Fruit fly (Drosophila melanogaster): ENCODE results near the gene Ugt49B2.

Ugt49B2 gene

DNA sequence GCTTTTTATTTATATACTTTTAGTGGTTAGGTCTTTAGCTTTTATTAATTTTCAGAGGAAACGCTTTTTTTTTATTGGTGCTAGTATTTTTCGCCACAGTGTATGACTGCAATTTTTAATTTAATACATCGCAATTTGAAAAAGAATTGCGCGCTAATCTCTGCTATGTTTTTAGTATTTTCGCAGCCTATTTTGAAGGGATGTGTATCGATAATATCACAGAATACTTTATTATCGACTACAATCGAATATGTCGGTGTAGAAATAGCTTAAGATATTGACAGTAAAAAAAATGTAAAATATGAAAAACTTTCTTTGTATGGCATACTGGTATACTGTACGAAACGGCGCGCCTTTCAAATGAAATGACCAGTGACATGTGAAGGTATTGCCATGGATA, 7.2 kb upstream of the Ugt49B2 start:
- TF ChIP-seq noc (tag; optimal IDR thresholded peaks at IDR 0.05) = no peak

DNA sequence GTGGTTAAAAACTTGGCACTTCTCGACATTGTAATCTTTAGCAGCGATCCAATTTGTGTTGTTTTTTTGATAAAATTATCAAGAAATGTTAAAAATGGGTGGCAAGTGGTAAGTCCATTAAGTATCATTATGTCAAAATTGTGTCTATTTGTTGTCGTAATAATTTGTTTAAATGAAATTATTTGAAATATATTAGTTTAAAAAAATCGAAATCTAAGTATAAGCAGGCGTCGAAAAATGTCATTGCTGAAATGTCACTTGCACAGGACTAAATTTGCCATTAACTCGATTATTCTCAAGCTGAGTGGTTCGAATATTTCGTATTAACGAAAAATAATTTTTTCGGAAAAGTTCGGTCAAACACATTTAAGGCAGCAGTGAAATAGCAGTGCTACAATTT, 3.9 kb upstream of the Ugt49B2 start, which contains the start of gene CG7907:
Gene CG7907, plus strand, starts transcription at position 301 of the 400 bp plus-strand sequence.
- no peak for TF ChIP-seq noc (tag; optimal IDR thresholded peaks at IDR 0.05)

DNA sequence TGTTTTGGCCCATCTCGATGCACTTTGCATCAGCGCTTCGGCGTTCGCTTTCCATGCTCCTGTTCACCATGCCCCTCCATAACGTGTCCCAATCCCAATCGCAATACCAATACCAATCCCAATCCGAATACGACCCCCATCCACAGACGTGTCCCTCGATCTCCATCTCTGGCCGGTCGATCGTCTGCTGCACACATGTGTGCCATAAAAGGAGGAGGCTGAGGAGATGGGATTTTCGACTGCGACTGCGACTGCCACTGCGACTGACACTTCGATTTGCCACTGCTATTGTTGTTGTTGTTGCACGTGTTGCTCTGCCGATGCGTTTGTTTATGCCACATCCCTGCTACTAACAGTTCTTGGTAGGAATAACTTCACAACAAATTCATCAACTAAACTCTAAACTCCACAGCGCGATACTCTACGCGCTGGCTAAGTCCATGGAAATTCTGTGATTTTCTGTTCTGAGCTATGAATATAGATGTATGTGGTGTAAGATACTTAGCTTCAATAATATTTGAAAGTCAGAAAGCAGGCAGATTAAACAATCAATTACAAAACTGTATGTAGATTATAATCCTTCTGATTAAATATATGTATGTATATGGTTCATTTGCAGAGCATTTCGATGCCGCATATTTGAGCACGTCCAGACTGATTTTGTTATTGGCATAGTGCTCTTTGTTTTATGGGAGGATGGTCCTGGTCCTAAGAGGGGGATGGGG, 6.4 kb downstream of the Ugt49B2 start:
- no peak for TF ChIP-seq noc (tag; optimal IDR thresholded peaks at IDR 0.05)

DNA sequence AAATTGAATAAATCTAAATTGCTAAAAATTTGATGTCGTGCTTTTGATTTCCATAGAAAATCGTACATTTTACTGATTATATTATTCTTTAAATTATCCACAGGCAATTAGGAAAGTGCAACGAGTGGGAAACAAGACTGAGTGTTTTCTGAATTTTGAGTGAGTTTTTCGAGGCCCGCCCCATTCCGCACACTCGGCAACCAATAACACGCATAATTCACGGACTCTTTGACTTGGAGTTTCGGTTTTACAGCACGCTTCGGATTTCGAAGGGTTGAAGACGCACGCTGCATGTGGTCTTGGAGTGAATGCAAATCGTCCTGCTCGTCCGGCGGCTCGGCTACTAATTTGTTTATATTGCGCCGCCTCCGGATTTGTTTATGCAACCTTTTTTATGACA, 7.3 kb downstream of the Ugt49B2 start:
- no peak for TF ChIP-seq noc (tag; optimal IDR thresholded peaks at IDR 0.05)

DNA sequence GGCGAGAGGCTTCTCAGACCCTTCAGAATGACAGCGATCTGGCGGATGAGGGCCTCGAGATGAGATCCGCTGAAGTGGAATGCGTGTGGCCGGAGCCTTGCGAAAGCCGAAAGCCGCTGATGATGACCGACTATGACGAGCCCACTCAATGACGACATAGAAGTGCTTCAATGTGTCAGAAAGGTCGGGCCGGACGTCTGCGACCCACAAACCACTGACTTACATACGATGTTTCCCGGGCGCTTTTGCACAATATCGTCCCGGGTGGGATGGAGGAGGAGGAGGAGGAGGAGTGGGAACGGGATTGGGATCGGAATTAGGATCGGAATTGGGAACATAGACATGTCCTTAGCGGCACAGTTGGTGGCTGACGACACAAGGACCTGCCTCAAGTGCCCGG, 8.6 kb downstream of the Ugt49B2 start:
- no peak for TF ChIP-seq noc (tag; optimal IDR thresholded peaks at IDR 0.05)

DNA sequence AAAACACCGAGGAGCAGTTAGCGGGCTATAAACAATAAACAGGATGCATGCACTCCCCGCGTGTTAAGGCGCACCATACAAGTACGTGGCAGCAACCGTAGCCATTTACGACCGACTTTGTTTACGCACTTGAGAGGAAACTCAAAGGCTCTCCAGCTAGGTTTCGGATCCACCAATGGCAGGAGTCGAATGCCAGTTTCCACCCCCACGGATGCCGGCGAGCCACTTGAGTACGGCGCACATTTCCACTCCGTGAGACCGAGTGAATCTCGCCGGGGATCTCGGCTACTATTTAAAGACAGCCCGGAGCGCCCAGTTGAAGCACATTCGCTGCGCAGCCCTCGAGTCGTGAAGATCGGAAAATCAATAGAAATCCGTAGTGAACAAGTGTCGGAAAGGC, 11.0 kb downstream of the Ugt49B2 start, which contains the start of gene bap:
Gene bap, plus strand, starts transcription at position 317 of the 400 bp plus-strand sequence.
- TF ChIP-seq noc (tag; optimal IDR thresholded peaks at IDR 0.05) = no peak

DNA sequence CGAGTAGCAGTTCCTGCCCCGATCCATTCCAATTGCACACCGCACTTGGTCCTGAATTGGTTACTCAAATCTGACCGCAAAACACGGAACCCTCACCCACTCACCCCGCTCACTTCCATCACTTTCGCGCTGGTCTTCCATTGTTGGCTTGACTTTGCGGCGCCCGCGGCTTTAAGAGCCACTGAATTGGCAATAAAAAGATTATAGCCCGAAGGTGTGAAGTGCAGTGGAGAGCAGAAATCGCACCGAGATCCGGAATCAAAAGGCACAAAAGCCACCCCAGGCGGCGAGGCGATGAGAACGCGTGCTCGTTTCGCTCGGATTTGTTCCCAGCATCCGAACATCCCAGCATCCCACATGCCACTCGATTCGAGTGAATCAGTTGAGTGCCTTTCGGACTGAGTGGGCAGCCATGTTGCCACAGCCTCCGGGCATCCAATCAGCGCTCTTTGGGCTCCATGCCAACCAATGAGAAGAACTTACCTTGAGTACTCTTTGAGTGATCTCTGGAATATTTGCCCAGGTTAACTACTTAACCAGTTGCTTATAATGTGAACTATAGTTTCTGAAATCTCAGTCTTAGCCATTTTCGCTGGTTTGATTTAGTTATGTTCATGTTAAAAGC, 12.1 kb downstream of the Ugt49B2 start:
- TF ChIP-seq noc (tag; optimal IDR thresholded peaks at IDR 0.05) = no peak

DNA sequence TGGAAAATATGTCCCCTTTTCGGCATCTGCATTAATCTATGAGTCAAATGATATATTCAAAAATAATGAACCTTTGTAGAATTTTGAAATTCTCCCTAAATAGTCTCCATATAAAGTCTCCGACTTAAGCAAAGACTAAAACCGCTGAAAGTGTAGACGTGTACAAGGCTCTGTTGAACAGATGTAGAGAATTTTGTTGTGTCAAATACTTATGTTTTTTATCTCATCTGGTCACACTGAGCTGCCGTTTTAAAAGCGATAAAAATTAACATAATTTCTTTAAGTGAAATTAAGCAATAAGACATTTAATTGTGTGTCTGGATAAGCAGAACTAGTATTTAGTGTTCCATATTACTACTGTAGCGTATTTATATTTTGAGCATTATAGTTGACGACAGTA, 13.4 kb downstream of the Ugt49B2 start:
- TF ChIP-seq noc (tag; optimal IDR thresholded peaks at IDR 0.05) = no peak

DNA sequence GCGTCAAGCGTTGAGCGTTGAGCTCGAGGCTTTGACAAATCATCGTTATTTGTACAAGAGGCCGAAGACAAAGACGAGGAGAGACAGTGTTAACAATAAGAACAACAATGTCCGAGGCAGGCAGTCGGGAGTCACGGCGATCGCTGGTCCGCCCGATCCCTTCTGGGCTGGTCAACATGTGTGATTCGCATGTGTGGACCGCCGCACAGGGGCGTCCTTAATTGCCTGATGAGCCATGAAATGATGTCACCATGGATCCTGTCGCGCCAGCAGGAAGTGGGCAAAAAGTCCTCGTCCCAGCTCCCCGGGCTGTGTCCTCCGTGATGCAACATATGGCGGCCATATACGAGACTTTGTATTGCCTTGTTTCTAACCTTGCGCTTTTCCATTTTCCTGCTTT, 19.6 kb downstream of the Ugt49B2 start:
- TF ChIP-seq noc (tag; optimal IDR thresholded peaks at IDR 0.05) = no peak

DNA sequence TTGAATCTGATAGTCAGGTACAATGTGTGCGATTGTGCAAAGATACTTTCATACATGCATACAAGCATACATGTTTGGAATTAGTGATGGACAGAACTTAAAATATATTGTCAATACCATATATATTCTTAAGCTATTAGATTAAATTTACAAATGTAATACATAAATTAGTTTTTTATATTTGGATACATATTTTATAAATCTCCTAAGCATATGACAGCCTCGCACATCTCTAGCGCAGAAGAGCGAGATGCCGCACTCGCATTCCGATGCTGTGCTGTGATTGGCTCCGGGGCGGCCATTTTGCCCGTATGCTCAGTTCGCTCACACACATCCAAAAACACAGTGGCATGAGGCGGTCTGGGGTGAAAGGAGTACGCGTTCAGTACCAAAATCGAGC, 20.9 kb downstream of the Ugt49B2 start, which contains the start of gene tin:
Gene tin, plus strand, starts transcription at position 383 of the 400 bp plus-strand sequence.
- TF ChIP-seq noc (tag; optimal IDR thresholded peaks at IDR 0.05) = peak; percentile 81

DNA sequence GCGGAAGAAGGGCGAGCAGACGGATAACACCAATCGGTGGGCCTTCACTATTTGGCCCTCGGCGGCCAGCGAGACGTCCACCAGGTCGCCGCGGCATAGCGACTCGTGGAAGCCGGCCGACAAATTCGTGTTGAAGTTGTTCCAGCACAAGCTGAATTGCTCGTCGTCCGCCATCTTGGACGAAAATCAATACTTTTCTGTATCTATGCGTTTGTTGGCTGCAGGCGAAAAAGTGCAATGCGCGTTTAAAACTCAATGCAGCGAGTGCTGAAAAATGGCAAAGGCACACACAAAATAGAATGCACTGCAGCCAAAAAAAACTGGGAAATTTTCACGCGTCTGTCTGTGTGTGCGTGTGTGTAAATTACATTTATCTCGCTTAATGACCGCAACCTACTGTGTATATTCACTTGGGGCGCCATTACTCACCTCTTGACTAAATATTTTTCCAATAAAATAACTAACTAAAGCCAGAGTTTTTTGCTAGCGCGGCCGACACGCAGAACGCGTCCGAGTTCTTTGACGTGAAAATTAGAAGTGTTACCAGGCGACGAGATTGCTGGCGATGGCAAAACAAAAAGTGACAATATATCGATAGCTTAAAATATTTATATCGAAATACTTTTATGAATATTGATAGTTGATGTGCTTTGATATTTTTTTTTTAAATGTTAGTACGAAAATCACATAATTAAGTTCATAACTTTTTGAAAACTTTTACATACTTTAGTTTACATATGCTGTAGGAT, 22.5 kb downstream of the Ugt49B2 start:
- peak; percentile 4 for TF ChIP-seq noc (tag; optimal IDR thresholded peaks at IDR 0.05)

DNA sequence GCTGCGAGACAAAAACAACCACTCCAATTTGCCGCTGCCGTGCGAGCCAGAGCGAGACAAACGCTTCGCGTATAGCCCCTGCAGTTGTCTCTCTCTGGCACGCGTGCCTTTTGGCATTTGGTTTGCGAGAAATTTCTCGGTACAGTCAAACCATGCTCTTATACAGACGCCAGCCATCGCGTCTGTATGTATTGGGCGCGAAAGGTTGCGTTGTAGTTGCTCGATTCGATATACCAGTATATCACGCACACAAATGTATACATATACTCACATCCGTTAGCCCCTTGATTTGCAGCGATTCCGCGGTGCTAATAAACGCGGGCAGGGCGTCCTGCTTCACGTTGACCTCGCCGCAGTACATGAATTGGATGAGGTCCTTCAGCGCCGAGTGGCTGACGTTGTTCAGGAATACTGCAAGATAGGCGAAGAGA, 23.2 kb downstream of the Ugt49B2 start:
- no peak for TF ChIP-seq noc (tag; optimal IDR thresholded peaks at IDR 0.05)

DNA sequence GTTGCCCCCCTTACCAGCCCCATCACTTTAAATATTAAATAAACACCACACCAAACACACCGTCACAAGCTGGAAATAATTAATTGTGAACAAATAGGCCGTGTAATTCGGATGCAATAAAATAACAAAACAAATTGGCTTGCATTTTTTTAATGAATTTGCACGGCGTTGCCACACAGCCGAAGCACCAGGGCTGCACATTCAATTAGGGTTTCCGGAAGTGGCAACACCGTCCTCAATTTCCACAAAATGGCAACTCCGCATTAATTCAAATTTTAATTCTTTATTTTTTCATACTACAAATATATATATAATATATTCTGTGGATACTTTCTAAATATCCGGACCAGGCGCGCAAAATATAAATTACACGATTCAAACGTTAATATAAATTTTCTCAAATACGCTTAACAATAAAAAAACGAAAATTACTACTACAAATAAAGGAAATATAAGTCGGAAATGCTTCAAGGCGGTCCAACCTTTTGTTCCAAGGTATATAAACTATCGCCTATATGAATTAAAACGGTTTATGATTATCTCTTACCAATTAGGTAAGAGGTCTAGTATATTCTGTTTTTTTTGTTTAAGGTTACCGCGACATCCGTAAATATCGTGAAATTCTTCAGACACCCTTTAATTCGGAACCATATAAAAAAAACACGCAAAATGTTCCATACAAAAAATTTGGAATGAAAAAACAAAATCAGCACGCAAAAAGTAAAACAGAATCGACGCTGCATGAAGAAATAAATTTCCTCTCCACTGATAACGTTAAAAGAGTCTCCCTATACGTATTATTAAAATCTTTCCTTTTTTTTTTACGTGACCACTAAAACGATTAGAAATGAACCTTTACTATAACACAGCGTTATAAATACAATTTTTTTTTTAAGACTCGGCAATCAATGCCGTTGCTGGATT, 25.9 kb downstream of the Ugt49B2 start:
- TF ChIP-seq noc (tag; optimal IDR thresholded peaks at IDR 0.05) = no peak

DNA sequence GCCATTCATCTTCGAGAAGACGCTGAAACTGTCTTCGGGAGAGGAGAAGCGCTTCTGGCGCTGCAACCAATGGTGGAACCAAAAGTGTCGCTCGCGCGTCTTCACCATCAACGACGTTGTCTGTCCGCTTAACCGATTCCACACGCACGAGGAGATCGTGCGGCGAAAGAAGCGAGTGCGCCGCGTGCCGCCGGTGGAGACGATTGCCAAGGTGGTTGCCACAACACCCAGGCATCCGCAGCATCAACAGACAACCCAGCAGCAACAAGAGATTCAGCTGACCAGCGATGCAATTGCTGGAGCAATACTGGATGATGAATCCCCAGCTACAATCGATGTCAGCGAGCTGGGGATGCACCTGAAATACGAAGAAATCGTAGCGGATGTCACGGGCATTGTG, 31.1 kb downstream of the Ugt49B2 start:
- no peak for TF ChIP-seq noc (tag; optimal IDR thresholded peaks at IDR 0.05)

DNA sequence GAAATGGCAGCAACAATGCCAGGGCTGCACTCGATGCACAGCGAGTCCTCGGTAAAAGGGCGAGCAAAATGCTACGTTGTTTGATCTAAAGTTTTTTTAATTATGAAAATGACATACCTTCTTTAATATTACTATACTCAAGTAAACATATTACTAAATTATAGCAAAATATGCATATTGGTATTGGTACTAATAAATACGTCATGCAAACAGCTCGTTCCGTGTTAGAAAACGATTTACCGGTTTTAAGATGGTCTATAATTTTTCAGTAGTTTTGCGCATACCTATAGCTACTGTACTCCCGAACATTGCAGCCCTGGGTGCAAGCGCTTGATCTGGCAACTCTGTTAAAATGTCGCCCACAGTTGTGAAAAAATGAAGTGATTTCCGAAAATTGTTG, 34.3 kb downstream of the Ugt49B2 start:
- TF ChIP-seq noc (tag; optimal IDR thresholded peaks at IDR 0.05) = peak; percentile 96

DNA sequence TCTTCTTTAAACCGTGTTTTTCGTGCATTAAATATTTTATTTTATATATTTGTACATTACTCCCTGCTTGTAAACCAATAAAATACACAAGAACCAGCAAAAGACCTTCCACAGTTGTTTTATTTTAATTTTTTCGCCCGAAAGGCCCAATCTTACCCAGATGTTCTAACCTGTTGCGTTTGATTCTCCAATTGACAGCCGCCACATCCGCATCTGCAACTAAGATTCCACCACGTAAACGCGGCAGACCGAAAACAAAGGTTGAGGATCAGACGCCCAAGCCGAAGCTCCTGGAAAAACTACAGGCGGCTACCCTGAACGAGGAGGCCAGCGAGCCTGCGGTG, 39.4 kb downstream of the Ugt49B2 start:
- TF ChIP-seq noc (tag; optimal IDR thresholded peaks at IDR 0.05) = no peak
